Worm (Caenorhabditis elegans): ENCODE measurements around the gene C08B11.9.

The C08B11.9 gene

ce11 chrII:8071012-8071625 lies 33.1 kb upstream of the C08B11.9 start (continued):
- TF ChIP-seq ceh-20 (GFP tag; IDR thresholded peaks at IDR 0.05) (no peak), F26F4.8 (GFP tag; conservative IDR thresholded peaks at IDR 0.05) (no peak), madf-9 (GFP tag; conservative IDR thresholded peaks at IDR 0.05) (no peak)

DNA sequence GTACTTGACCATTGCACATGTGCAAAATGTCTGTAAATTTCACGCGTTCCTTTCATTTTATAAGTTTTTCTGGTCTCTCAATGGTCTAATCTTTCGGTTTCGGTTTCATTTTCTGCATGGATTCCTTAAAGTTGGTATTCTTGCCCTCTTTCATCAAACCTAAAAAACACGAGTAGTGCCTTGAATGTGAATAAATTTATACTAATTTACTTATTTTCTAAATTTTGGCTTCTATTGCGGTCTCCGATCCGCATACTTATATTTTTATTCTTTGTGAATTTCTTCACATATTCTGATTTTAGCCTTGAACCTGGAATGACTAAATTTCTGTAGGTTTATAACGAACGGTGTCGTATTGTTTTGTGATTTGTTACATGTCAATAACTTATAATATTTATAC lies 28.0 kb upstream of the C08B11.9 start, which contains the start of gene pdha-1:
Gene pdha-1, plus strand, starts transcription at position 301 of the 400 bp plus-strand sequence.
- TF ChIP-seq lin-15B (tag; optimal IDR thresholded peaks at IDR 0.05) (no peak), arid-1 (GFP tag; conservative IDR thresholded peaks at IDR 0.05) (no peak), lin-39 (tag; optimal IDR thresholded peaks at IDR 0.05) (no peak), nhr-41 (GFP tag; IDR thresholded peaks at IDR 0.05) (no peak), Y48G9A.11 (GFP tag; IDR thresholded peaks at IDR 0.05) (no peak), saeg-2 (GFP tag; IDR thresholded peaks at IDR 0.05) (no peak), lsy-2 (tag; optimal IDR thresholded peaks at IDR 0.05) (no peak), dve-1 (tag; optimal IDR thresholded peaks at IDR 0.05; ENCODE audit: insufficient read depth) (no peak), F37D6.2 (tag; optimal IDR thresholded peaks at IDR 0.05) (no peak), nhr-76 (tag; optimal IDR thresholded peaks at IDR 0.05) (no peak), ceh-28 (tag; optimal IDR thresholded peaks at IDR 0.05) (no peak)

DNA sequence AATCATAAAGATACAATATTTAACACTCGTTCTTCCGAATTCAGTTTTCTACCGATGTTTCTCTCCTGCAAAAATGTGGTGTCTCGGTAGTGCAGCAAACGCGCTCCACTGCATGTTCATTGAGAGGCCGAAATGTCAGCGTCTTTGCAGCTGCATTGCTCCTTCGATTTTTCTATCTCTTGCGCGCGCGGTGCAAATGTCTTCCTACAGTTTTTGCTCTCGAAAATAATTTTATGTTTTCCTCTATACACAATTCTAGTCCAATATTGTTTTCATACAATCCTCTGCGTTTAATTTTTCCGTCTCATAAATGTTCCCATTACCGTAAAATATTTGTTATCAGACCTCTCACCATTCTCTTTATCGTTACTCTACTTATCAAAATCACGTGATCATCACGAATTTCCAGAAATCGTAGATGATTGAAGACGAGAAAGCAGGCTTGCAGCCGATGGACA lies 24.4 kb upstream of the C08B11.9 start, which contains the start of gene ufd-2:
Gene ufd-2, plus strand, starts transcription at position 408 of the 458 bp plus-strand sequence.
- TF ChIP-seq dmd-9 (GFP tag; IDR thresholded peaks at IDR 0.05): no peak
- no peak for TF ChIP-seq F10B5.3 (tag; optimal IDR thresholded peaks at IDR 0.05)
- no peak for TF ChIP-seq nhr-41 (GFP tag; IDR thresholded peaks at IDR 0.05)
- TF ChIP-seq unc-130 (GFP tag; optimal IDR thresholded peaks at IDR 0.05): peak; percentile 77
- no peak for TF ChIP-seq egl-27 (tag; optimal IDR thresholded peaks at IDR 0.05)
- TF ChIP-seq ztf-11 (tag; optimal IDR thresholded peaks at IDR 0.05): no peak
- TF ChIP-seq F44E2.7 (GFP tag; IDR thresholded peaks at IDR 0.05): no peak
- TF ChIP-seq ceh-44 (GFP tag; IDR thresholded peaks at IDR 0.05): 0 out of 2 replicates have a peak, but pooled peaks have one; percentile 17
- TF ChIP-seq daf-12 (tag; optimal IDR thresholded peaks at IDR 0.05): no peak
- peak; percentile 10 to 76 for TF ChIP-seq lsy-2 (tag; optimal IDR thresholded peaks at IDR 0.05)
- TF ChIP-seq fos-1 (tag; optimal IDR thresholded peaks at IDR 0.05): no peak
- peak; percentile 50 for TF ChIP-seq nhr-28 (tag; optimal IDR thresholded peaks at IDR 0.05)
- TF ChIP-seq mxl-2 (GFP tag; conservative IDR thresholded peaks at IDR 0.05): no peak
- TF ChIP-seq pha-4 (GFP tag; IDR thresholded peaks at IDR 0.05): peak; percentile 50; the same call in 1 of the 2 replicates
- peak; percentile 57 for TF ChIP-seq pha-4 (tag; optimal IDR thresholded peaks at IDR 0.05)
- TF ChIP-seq lir-3 (tag; optimal IDR thresholded peaks at IDR 0.05): no peak
- peak in 1 of 2 experiments; percentile 26 for TF ChIP-seq mdl-1 (tag; optimal IDR thresholded peaks at IDR 0.05)
- no peak for TF ChIP-seq F49E8.2 (tag; optimal IDR thresholded peaks at IDR 0.05; ENCODE audit: borderline replicate concordance)
- TF ChIP-seq Y5F2A.4 (GFP tag; optimal IDR thresholded peaks at IDR 0.05): no peak
- peak in 1 of 2 experiments; percentile 85 for TF ChIP-seq unc-62 (GFP tag; optimal IDR thresholded peaks at IDR 0.05 in 1 of 2)
- TF ChIP-seq unc-62 (tag; optimal IDR thresholded peaks at IDR 0.05): no peak
- TF ChIP-seq gei-8 (GFP tag; optimal IDR thresholded peaks at IDR 0.05): no peak
- TF ChIP-seq saeg-2 (GFP tag; IDR thresholded peaks at IDR 0.05): no peak
- TF ChIP-seq ces-1 (GFP tag; optimal IDR thresholded peaks at IDR 0.05): no peak
- no peak for TF ChIP-seq Y75B8A.6 (GFP tag; IDR thresholded peaks at IDR 0.05)
- no peak for TF ChIP-seq lin-29 (GFP tag; IDR thresholded peaks at IDR 0.05)
- peak; percentile 50; the same call in 1 of the 2 replicates for TF ChIP-seq vab-7 (GFP tag; IDR thresholded peaks at IDR 0.05)
- no peak for TF ChIP-seq nhr-10 (tag; optimal IDR thresholded peaks at IDR 0.05)
- peak; percentile 23 for TF ChIP-seq F37D6.2 (tag; optimal IDR thresholded peaks at IDR 0.05)
- no peak for TF ChIP-seq ceh-62 (tag; optimal IDR thresholded peaks at IDR 0.05)
- TF ChIP-seq lin-13 (GFP tag; optimal IDR thresholded peaks at IDR 0.05): peak; percentile 80
- TF ChIP-seq snpc-1.2 (GFP tag; IDR thresholded peaks at IDR 0.05): no peak
- peak; percentile 24 for TF ChIP-seq hlh-30 (tag; optimal IDR thresholded peaks at IDR 0.05; ENCODE audit: insufficient read depth)
- TF ChIP-seq zip-2 (tag; optimal IDR thresholded peaks at IDR 0.05): no peak
- TF ChIP-seq ceh-82 (tag; optimal IDR thresholded peaks at IDR 0.05): no peak
- no peak for TF ChIP-seq lin-1 (GFP tag; IDR thresholded peaks at IDR 0.05)
- TF ChIP-seq daf-8 (GFP tag; IDR thresholded peaks at IDR 0.05): no peak
- TF ChIP-seq madf-9 (GFP tag; conservative IDR thresholded peaks at IDR 0.05): peak; percentile 44; the same call in 1 of the 2 replicates
